Fruit fly (Drosophila melanogaster) whole organism, embryonic: ENCODE measurements around the gene CG33543.
A peak's percentile ranks its signal among the peaks of the same experiment; 100 is the strongest.

ENCODE experiments used
- Aef1 ChIP-seq: fragments of 200-800 bp; sonication (Bioruptor generic); IDR thresholded peaks from 3 replicates; pipeline ENCODE4 v1.3.6; 2022; ENCODE audit warnings: missing biosample characterization, missing genetic modification characterization
- Atf6 ChIP-seq: fragments of 200-800 bp; sonication (Bioruptor generic); IDR thresholded peaks from 2 replicates; pipeline ENCODE4 v1.3.6; 2022; ENCODE audit warnings: missing biosample characterization, missing genetic modification characterization
- B-H2 ChIP-seq: fragments of 200-800 bp; sonication (Bioruptor generic); optimal IDR thresholded peaks from 2 replicates; lab custom pipeline; 2018; ENCODE audit warnings: missing biosample characterization, mild to moderate bottlenecking, missing genetic modification characterization
- Blimp-1 ChIP-seq: fragments of 200-800 bp; sonication (Bioruptor generic); optimal IDR thresholded peaks from 3 replicates; lab custom pipeline; 2018; ENCODE audit warnings: missing biosample characterization, missing genetic modification characterization, mild to moderate bottlenecking, moderate library complexity, missing genetic modification reagents
- BtbVII ChIP-seq: fragments of 200-800 bp; sonication (Bioruptor generic); optimal IDR thresholded peaks from 3 replicates; lab custom pipeline; 2017; ENCODE audit warnings: missing biosample characterization, mild to moderate bottlenecking, missing genetic modification characterization
- CG13287 ChIP-seq: fragments of 200-800 bp; sonication (Bioruptor generic); IDR thresholded peaks from 2 replicates; pipeline ENCODE4 v1.3.6; 2022; ENCODE audit warnings: missing biosample characterization, missing genetic modification characterization; ENCODE audit not compliant: partially characterized antibody
- CG14860 ChIP-seq: fragments of 200-800 bp; sonication (Bioruptor generic); IDR thresholded peaks from 3 replicates; pipeline ENCODE4 v1.3.6; 2022; ENCODE audit warnings: missing biosample characterization, missing genetic modification characterization; ENCODE audit not compliant: partially characterized antibody
- CG17361 ChIP-seq: fragments of 200-800 bp; sonication (Bioruptor generic); IDR thresholded peaks from 3 replicates; pipeline ENCODE4 v1.3.6; 2022; ENCODE audit warnings: missing biosample characterization, missing genetic modification characterization
- CG17612 ChIP-seq: fragments of 200-800 bp; sonication (Bioruptor generic); IDR thresholded peaks from 2 replicates; pipeline ENCODE4 v1.3.6; 2022; ENCODE audit warnings: missing biosample characterization, missing genetic modification characterization
- CG2129 ChIP-seq: fragments of 200-800 bp; sonication (Bioruptor generic); IDR thresholded peaks from 2 replicates; pipeline ENCODE4 v1.3.6; 2022; ENCODE audit warnings: missing biosample characterization, missing genetic modification characterization; ENCODE audit not compliant: partially characterized antibody
- CG3065 ChIP-seq: fragments of 200-800 bp; sonication (Bioruptor generic); optimal IDR thresholded peaks from 2 replicates; lab custom pipeline; 2016; ENCODE audit warnings: missing biosample characterization, missing genetic modification characterization
- CG32532 ChIP-seq: fragments of 200-800 bp; sonication (Bioruptor generic); IDR thresholded peaks from 2 replicates; pipeline ENCODE4 v1.3.6; 2022; ENCODE audit warnings: missing biosample characterization, missing genetic modification characterization
- CG3281 ChIP-seq: fragments of 200-800 bp; sonication (Bioruptor generic); optimal IDR thresholded peaks from 3 replicates; lab custom pipeline; 2017; ENCODE audit warnings: missing biosample characterization, mild to moderate bottlenecking, missing genetic modification characterization
- CG34422 ChIP-seq: fragments of 200-800 bp; sonication (Bioruptor generic); IDR thresholded peaks from 3 replicates; pipeline ENCODE4 v1.3.6; 2022; ENCODE audit warnings: missing biosample characterization, missing genetic modification characterization
- CG3847 ChIP-seq: fragments of 200-800 bp; sonication (Bioruptor generic); IDR thresholded peaks from 2 replicates; pipeline ENCODE4 v1.3.6; 2022; ENCODE audit warnings: missing biosample characterization, missing genetic modification characterization
- CG3995 ChIP-seq: fragments of 200-800 bp; sonication (Bioruptor generic); optimal IDR thresholded peaks from 3 replicates; lab custom pipeline; 2016; ENCODE audit warnings: missing biosample characterization, missing genetic modification characterization
- CG5180 ChIP-seq: fragments of 200-800 bp; sonication (Bioruptor generic); optimal IDR thresholded peaks from 3 replicates; lab custom pipeline; 2017; ENCODE audit warnings: missing biosample characterization, missing genetic modification characterization, mild to moderate bottlenecking, moderate library complexity, missing genetic modification reagents
- CG6654 ChIP-seq: fragments of 200-800 bp; sonication (Bioruptor generic); optimal IDR thresholded peaks from 2 replicates; lab custom pipeline; 2017; ENCODE audit warnings: missing biosample characterization, mild to moderate bottlenecking, missing genetic modification characterization
- CG8478 ChIP-seq: fragments of >200 bp; optimal IDR thresholded peaks from 2 replicates; lab custom pipeline; 2018
- CG9215 ChIP-seq: fragments of 200-800 bp; sonication (Bioruptor generic); IDR thresholded peaks from 2 replicates; pipeline ENCODE4 v1.3.6; 2022; ENCODE audit warnings: missing biosample characterization, missing genetic modification characterization
- CTCF ChIP-seq: fragments of 200-800 bp; sonication (Bioruptor generic); optimal IDR thresholded peaks from 2 replicates; lab custom pipeline; 2017; ENCODE audit warnings: missing biosample characterization, mild to moderate bottlenecking, missing genetic modification characterization, moderate library complexity
- D19B ChIP-seq: fragments of 200-800 bp; sonication (Bioruptor generic); optimal IDR thresholded peaks from 2 replicates; lab custom pipeline; 2017; ENCODE audit warnings: missing biosample characterization, mild to moderate bottlenecking, missing genetic modification characterization
- HmgZ ChIP-seq: fragments of 200-800 bp; sonication (Bioruptor generic); optimal IDR thresholded peaks from 2 replicates; lab custom pipeline; 2018; ENCODE audit warnings: missing biosample characterization, mild to moderate bottlenecking, missing genetic modification characterization
- Xrp1 ChIP-seq: fragments of 200-800 bp; sonication (Bioruptor generic); IDR thresholded peaks from 2 replicates; pipeline ENCODE4 v1.3.6; 2022; ENCODE audit warnings: missing biosample characterization, missing genetic modification characterization
- bbx ChIP-seq: fragments of 200-800 bp; sonication (Bioruptor generic); IDR thresholded peaks from 2 replicates; pipeline ENCODE4 v1.3.6; 2022; ENCODE audit warnings: missing biosample characterization, missing genetic modification characterization; ENCODE audit not compliant: partially characterized antibody
- cg ChIP-seq: fragments of 200-800 bp; sonication (Bioruptor generic); optimal IDR thresholded peaks from 3 replicates; lab custom pipeline; 2019; ENCODE audit warnings: missing biosample characterization, mild to moderate bottlenecking, missing genetic modification characterization, moderate library complexity
- dimm ChIP-seq: fragments of 200-800 bp; sonication (Bioruptor generic); IDR thresholded peaks from 2 replicates; pipeline ENCODE4 v1.3.6; 2022; ENCODE audit warnings: missing biosample characterization, missing genetic modification characterization
- fru ChIP-seq: fragments of >200 bp; optimal IDR thresholded peaks from 2 replicates; lab custom pipeline; 2017
- ftz-f1 ChIP-seq: fragments of 200-800 bp; sonication (Bioruptor generic); optimal IDR thresholded peaks from 2 replicates; lab custom pipeline; 2016; ENCODE audit warnings: missing biosample characterization, missing genetic modification characterization
- gt ChIP-seq: fragments of 200-800 bp; sonication (Bioruptor generic); IDR thresholded peaks from 2 replicates; pipeline ENCODE4 v1.3.6; 2022; ENCODE audit warnings: missing biosample characterization, missing genetic modification characterization
- lov ChIP-seq, 2 experiments: fragments of 200-800 bp in 1 of 2; fragments of >200 bp in 1 of 2; sonication (Bioruptor generic) in 1 of 2; IDR thresholded peaks in 1 of 2; optimal IDR thresholded peaks in 1 of 2; 2 replicates in 1 of 2; 3 replicates in 1 of 2; pipeline versions ENCODE4 v1.3.6 to Lab custom; 2017 to 2022; ENCODE audit warnings: missing biosample characterization in 1 of 2, missing genetic modification characterization in 1 of 2
- maf-S ChIP-seq: fragments of 200-800 bp; sonication (Bioruptor generic); optimal IDR thresholded peaks from 2 replicates; lab custom pipeline; 2016; ENCODE audit warnings: missing biosample characterization, missing genetic modification characterization
- nerfin-1 ChIP-seq: fragments of 200-800 bp; sonication (Bioruptor generic); optimal IDR thresholded peaks from 3 replicates; lab custom pipeline; 2019; ENCODE audit warnings: missing biosample characterization, mild to moderate bottlenecking, missing genetic modification characterization, moderate library complexity
- pzg ChIP-seq: fragments of 200-800 bp; sonication (Bioruptor generic); optimal IDR thresholded peaks from 3 replicates; lab custom pipeline; 2018; ENCODE audit warnings: missing biosample characterization, mild to moderate bottlenecking, missing genetic modification characterization, moderate library complexity
- seq ChIP-seq: fragments of 200-800 bp; sonication (Bioruptor generic); IDR thresholded peaks from 2 replicates; pipeline ENCODE4 v1.3.6; 2022; ENCODE audit warnings: missing biosample characterization, missing genetic modification characterization
- sug ChIP-seq: fragments of 200-800 bp; optimal IDR thresholded peaks from 2 replicates; lab custom pipeline; 2019; ENCODE audit warnings: missing biosample characterization, mild to moderate bottlenecking, missing genetic modification characterization, moderate library complexity
- tll ChIP-seq, 2 experiments: fragments of 200-800 bp in 1 of 2; fragments of >200 bp in 1 of 2; sonication (Bioruptor generic) in 1 of 2; optimal IDR thresholded peaks; 2 replicates each; lab custom pipeline; 2017 to 2019; ENCODE audit warnings: missing biosample characterization in 2 of 2, missing genetic modification characterization in 2 of 2, mild to moderate bottlenecking in 1 of 2, moderate library complexity in 1 of 2
- tna ChIP-seq: fragments of 200-800 bp; sonication (Bioruptor generic); IDR thresholded peaks from 2 replicates; pipeline ENCODE4 v1.3.6; 2022; ENCODE audit warnings: missing biosample characterization, missing genetic modification characterization; ENCODE audit not compliant: partially characterized antibody
- ttk ChIP-seq: fragments of 200-800 bp; sonication (Bioruptor generic); IDR thresholded peaks from 2 replicates; pipeline ENCODE4 v2.1.2; 2022; ENCODE audit warnings: missing biosample characterization, missing genetic modification characterization
- vvl ChIP-seq: fragments of 200-800 bp; sonication (Bioruptor generic); IDR thresholded peaks from 2 replicates; pipeline ENCODE4 v1.3.6; 2022; ENCODE audit warnings: missing biosample characterization, missing genetic modification characterization
- zf30C ChIP-seq: fragments of 200-800 bp; sonication (Bioruptor generic); optimal IDR thresholded peaks from 3 replicates; lab custom pipeline; 2018; ENCODE audit warnings: missing biosample characterization, mild to moderate bottlenecking, missing genetic modification characterization
- zfh2 ChIP-seq: fragments of 200-800 bp; sonication (Bioruptor generic); optimal IDR thresholded peaks from 2 replicates; lab custom pipeline; 2016; ENCODE audit warnings: missing biosample characterization, missing genetic modification characterization

CG33543 gene

DNA sequence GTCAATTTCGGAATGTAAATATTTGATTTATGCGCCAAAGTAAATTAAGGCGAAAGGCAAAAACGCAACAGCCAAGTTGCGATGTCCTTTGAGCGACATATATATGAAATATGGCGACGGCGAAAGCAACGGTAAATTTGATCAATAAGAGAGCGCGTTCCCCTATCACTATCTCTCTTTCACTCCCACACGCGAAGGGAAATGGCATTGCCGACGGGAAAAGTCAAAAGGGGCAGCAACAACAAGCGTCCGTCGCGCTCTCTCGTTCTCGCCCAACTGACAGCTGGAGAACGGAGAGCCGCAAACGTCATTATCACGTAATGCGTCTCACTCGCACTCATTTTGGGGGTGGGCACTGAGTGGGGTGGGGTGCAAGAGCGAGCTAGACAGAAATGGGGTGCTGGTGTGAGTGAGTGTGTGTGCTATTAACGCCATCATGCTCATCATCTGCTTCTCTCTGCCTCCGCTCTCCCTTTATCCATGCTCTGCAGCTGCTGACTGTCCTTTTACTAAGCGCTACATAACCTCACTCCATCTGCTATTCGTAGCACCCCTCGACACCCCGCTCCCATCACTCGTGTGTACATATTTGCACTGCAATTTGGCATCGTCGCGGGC lies 35.7 kb downstream of the CG33543 start, which contains the start of gene erm (continued):
- TF ChIP-seq gt = no peak
- TF ChIP-seq tll (GFP tag; optimal IDR thresholded peaks at IDR 0.05; lab: Kevin White, UChicago) = peak in 1 of 2 experiments; percentile 97
- TF ChIP-seq CG9215 = 0 out of 2 replicates have a peak, but pooled peaks have one; percentile 17
- TF ChIP-seq Blimp-1 (GFP tag; lab: Kevin White, UChicago) = no peak
- no peak for TF ChIP-seq CG6654 (GFP tag; lab: Kevin White, UChicago)
- 0 out of 3 replicates have a peak, but pooled peaks have one; percentile 17 for TF ChIP-seq CG34422
- no peak for TF ChIP-seq bbx
- TF ChIP-seq sug (tag; lab: Kevin White, UChicago) = no peak
- TF ChIP-seq CG3847 = 0 out of 2 replicates have a peak, but pooled peaks have one; percentile 14
- TF ChIP-seq nerfin-1 (tag; lab: Kevin White, UChicago) = peak; percentile 50
- no peak for TF ChIP-seq Atf6 (GFP tag; lab: Robert Waterston, UW)
- peak; percentile 92 for TF ChIP-seq cg
- no peak for TF ChIP-seq CG2129 (GFP tag; lab: Robert Waterston, UW)
- no peak for TF ChIP-seq zf30C
- TF ChIP-seq pzg (GFP tag; lab: Kevin White, UChicago) = no peak
- TF ChIP-seq Aef1 (GFP tag; lab: Robert Waterston, UW) = peak; percentile 75
- TF ChIP-seq CG14860 (GFP tag; lab: Robert Waterston, UW) = no peak
- no peak for TF ChIP-seq zfh2 (GFP tag; lab: Kevin White, UChicago)
- TF ChIP-seq HmgZ (tag; lab: Kevin White, UChicago) = no peak
- TF ChIP-seq Xrp1 (GFP tag; lab: Robert Waterston, UW) = no peak
- TF ChIP-seq B-H2 (GFP tag; lab: Kevin White, UChicago) = no peak
- TF ChIP-seq tna (GFP tag; lab: Robert Waterston, UW) = 0 out of 2 replicates have a peak, but pooled peaks have one; percentile 33
- TF ChIP-seq maf-S (GFP tag; lab: Kevin White, UChicago) = no peak
- TF ChIP-seq ttk (GFP tag; lab: Robert Waterston, UW) = peak; percentile 42; the same call in 1 of the 2 replicates
- peak; percentile 29; the same call in 1 of the 2 replicates for TF ChIP-seq CG32532
- TF ChIP-seq CG17361 (GFP tag; lab: Robert Waterston, UW) = no peak
- no peak for TF ChIP-seq CG17612 (GFP tag; lab: Robert Waterston, UW)
- TF ChIP-seq fru (lab: Kevin White, UChicago) = no peak
- TF ChIP-seq lov (optimal IDR thresholded peaks at IDR 0.05; lab: Kevin White, UChicago) = no peak
- TF ChIP-seq lov (GFP tag; IDR thresholded peaks at IDR 0.05; lab: Robert Waterston, UW) = no peak
- no peak for TF ChIP-seq CG3065 (GFP tag; lab: Kevin White, UChicago)
- no peak for TF ChIP-seq CTCF (GFP tag; lab: Kevin White, UChicago)
- peak; percentile 49; the same call in 1 of the 2 replicates for TF ChIP-seq vvl (GFP tag; lab: Robert Waterston, UW)
- TF ChIP-seq ftz-f1 (GFP tag; lab: Kevin White, UChicago) = peak; percentile 46
- no peak for TF ChIP-seq BtbVII (GFP tag; lab: Kevin White, UChicago)
- TF ChIP-seq CG8478 (lab: Kevin White, UChicago) = peak; percentile 63
- TF ChIP-seq seq (GFP tag; lab: Robert Waterston, UW) = peak; percentile 90
- TF ChIP-seq CG5180 (GFP tag; lab: Kevin White, UChicago) = no peak
- no peak for TF ChIP-seq CG3281 (GFP tag; lab: Kevin White, UChicago)
- no peak for TF ChIP-seq dimm
- TF ChIP-seq CG13287 (GFP tag; lab: Robert Waterston, UW) = peak; percentile 28
- TF ChIP-seq D19B (GFP tag; lab: Kevin White, UChicago) = no peak
- TF ChIP-seq CG3995 (GFP tag; lab: Kevin White, UChicago) = no peak
- TF ChIP-seq, all 482 proteins: peak for 60
